Worm (Caenorhabditis elegans): ENCODE results near the gene K02F3.2.

Gene K02F3.2

DNA sequence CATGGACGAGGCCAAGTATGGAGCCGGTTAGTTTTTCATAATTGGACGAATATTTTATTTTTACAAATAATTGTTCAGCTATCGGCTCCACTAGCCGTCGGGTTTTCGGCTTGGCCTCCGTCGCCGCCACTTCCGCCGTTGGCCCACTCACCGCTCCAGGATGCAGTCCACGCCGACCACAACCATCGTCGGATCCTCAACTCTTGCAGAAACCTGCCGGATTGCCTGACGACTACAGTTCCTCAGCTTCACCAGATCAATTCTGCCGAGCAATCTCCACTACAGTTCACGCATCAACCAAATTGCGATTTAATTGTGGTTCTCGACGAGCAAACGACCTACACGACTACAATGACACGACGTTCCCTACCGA lies 11.2 kb upstream of the K02F3.2 start (continued):
- TF ChIP-seq aly-2 (tag; optimal IDR thresholded peaks at IDR 0.05) (no peak), pag-3 (tag; optimal IDR thresholded peaks at IDR 0.05; ENCODE audit: borderline replicate concordance, insufficient read depth) (no peak), jun-1 (tag; optimal IDR thresholded peaks at IDR 0.05) (no peak), egl-13 (tag; optimal IDR thresholded peaks at IDR 0.05) (no peak), irx-1 (tag; optimal IDR thresholded peaks at IDR 0.05) (no peak), grh-1 (GFP tag; IDR thresholded peaks at IDR 0.05) (no peak), C34B4.2 (tag; optimal IDR thresholded peaks at IDR 0.05) (peak; percentile 24), ztf-4 (tag; optimal IDR thresholded peaks at IDR 0.05) (no peak), ceh-88 (GFP tag; IDR thresholded peaks at IDR 0.05) (no peak), rnt-1 (tag; optimal IDR thresholded peaks at IDR 0.05) (no peak), egl-27 (tag; optimal IDR thresholded peaks at IDR 0.05) (no peak), nhr-12 (tag; optimal IDR thresholded peaks at IDR 0.05) (no peak), lsy-2 (tag; optimal IDR thresholded peaks at IDR 0.05) (no peak), ceh-90 (tag; optimal IDR thresholded peaks at IDR 0.05) (no peak), mab-9 (GFP tag; IDR thresholded peaks at IDR 0.05) (no peak), dsc-1 (tag; optimal IDR thresholded peaks at IDR 0.05) (no peak)

DNA sequence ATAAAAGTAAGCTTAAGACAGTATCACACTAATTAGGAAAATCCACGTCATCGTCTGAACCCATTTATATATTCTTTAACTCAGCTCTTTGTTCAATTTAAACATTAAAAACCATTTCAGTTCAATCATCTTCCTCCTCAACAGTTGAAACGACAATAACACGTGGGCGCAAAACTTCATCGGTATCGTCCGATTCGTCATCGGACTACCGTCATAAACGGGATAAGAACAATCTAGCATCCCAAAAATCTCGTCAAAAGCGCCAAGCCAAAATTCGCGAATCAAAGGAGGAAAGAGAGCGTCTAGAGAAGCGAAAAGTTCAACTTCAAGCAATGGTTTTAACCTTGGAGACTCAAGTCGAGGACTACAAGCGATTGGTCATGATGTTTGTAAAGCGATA lies 10.4 kb upstream of the K02F3.2 start:
- no peak for TF ChIP-seq unc-98 (GFP tag; IDR thresholded peaks at IDR 0.05)
- TF ChIP-seq dsc-1 (tag; optimal IDR thresholded peaks at IDR 0.05): peak; percentile 10
- no peak for TF ChIP-seq skn-1 (tag; optimal IDR thresholded peaks at IDR 0.05)
- TF ChIP-seq ama-1 (optimal IDR thresholded peaks at IDR 0.05): peak; percentile 22
- no peak for TF ChIP-seq nhr-19 (GFP tag; conservative IDR thresholded peaks at IDR 0.05)
- TF ChIP-seq lin-39 (tag; optimal IDR thresholded peaks at IDR 0.05): no peak
- TF ChIP-seq pqm-1 (tag; optimal IDR thresholded peaks at IDR 0.05): no peak
- TF ChIP-seq C04F5.9 (tag; optimal IDR thresholded peaks at IDR 0.05): no peak

DNA sequence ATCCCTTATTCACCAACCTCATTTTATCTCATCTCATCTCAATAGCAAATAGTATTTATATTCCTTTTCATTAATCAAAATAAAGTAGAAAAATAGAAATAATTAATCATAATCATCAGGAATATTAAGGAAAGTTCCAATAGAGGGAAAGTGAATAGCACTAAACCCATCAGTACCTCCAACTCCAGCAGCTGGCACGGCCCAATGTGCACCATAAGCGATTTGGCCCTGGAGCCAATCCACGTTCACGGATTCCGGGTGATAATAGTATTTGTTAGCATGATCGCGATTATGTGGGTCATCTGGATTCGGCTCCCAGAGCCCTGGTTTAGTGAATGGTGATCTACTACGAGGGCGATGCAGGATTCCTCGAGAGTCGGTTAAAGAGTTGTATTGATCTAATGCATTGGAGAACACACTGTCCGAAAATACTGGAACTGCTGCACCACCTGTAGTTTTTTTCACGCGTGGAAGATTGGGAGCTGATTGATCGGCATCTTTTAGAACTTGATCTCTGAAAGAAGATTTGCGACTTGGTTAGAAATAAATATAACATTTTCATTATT lies 9.8 kb upstream of the K02F3.2 start:
- no peak for TF ChIP-seq C04F5.9 (tag; optimal IDR thresholded peaks at IDR 0.05)
- TF ChIP-seq nhr-47 (tag; optimal IDR thresholded peaks at IDR 0.05): peak; percentile 68
- TF ChIP-seq nhr-19 (GFP tag; conservative IDR thresholded peaks at IDR 0.05): peak; percentile 42; the same call in 1 of the 2 replicates
- no peak for TF ChIP-seq nhr-12 (tag; optimal IDR thresholded peaks at IDR 0.05)
- TF ChIP-seq F16B12.6 (tag; optimal IDR thresholded peaks at IDR 0.05): no peak
- TF ChIP-seq lin-35 (GFP tag; optimal IDR thresholded peaks at IDR 0.05): peak in 1 of 2 experiments; percentile 19
- peak; percentile 38 for TF ChIP-seq rnt-1 (tag; optimal IDR thresholded peaks at IDR 0.05)
- TF ChIP-seq mdl-1 (tag; optimal IDR thresholded peaks at IDR 0.05): no peak
- peak; percentile 29 for TF ChIP-seq elt-2 (tag; optimal IDR thresholded peaks at IDR 0.05)
- TF ChIP-seq tbx-2 (tag; optimal IDR thresholded peaks at IDR 0.05): no peak
- no peak for TF ChIP-seq dpl-1 (GFP tag; optimal IDR thresholded peaks at IDR 0.05)
- peak; percentile 30 for TF ChIP-seq skn-1 (tag; optimal IDR thresholded peaks at IDR 0.05)
- TF ChIP-seq blmp-1 (tag; optimal IDR thresholded peaks at IDR 0.05): no peak
- TF ChIP-seq irx-1 (tag; optimal IDR thresholded peaks at IDR 0.05): no peak
- TF ChIP-seq mef-2 (tag; optimal IDR thresholded peaks at IDR 0.05): no peak
- TF ChIP-seq nhr-77 (tag; optimal IDR thresholded peaks at IDR 0.05): peak; percentile 51
- peak; percentile 23 for TF ChIP-seq C16A3.4 (tag; optimal IDR thresholded peaks at IDR 0.05)
- TF ChIP-seq snpc-4 (tag; optimal IDR thresholded peaks at IDR 0.05): no peak
- peak; percentile 18 for TF ChIP-seq xbp-1 (tag; optimal IDR thresholded peaks at IDR 0.05)
- peak; percentile 36; the same call in 1 of the 2 replicates for TF ChIP-seq isw-1 (GFP tag; IDR thresholded peaks at IDR 0.05)
- no peak for TF ChIP-seq lin-13 (GFP tag; optimal IDR thresholded peaks at IDR 0.05)
- TF ChIP-seq snu-23 (GFP tag; optimal IDR thresholded peaks at IDR 0.05): peak; percentile 15
- TF ChIP-seq lir-3 (tag; optimal IDR thresholded peaks at IDR 0.05; ENCODE audit: poor library complexity): no peak
- peak; percentile 11 for TF ChIP-seq lin-14 (GFP tag; optimal IDR thresholded peaks at IDR 0.05)
- TF ChIP-seq C34B4.2 (tag; optimal IDR thresholded peaks at IDR 0.05): peak; percentile 55
- TF ChIP-seq zip-4 (GFP tag; optimal IDR thresholded peaks at IDR 0.05): no peak
- no peak for TF ChIP-seq mep-1 (tag; optimal IDR thresholded peaks at IDR 0.05)
- no peak for TF ChIP-seq fkh-4 (tag; optimal IDR thresholded peaks at IDR 0.05; ENCODE audit: borderline replicate concordance)
- TF ChIP-seq ets-5 (GFP tag; IDR thresholded peaks at IDR 0.05): peak; percentile 94; the same call in 1 of the 2 replicates
- TF ChIP-seq pag-3 (tag; optimal IDR thresholded peaks at IDR 0.05; ENCODE audit: borderline replicate concordance, insufficient read depth): no peak
- TF ChIP-seq unc-62 (GFP tag; optimal IDR thresholded peaks at IDR 0.05): no peak
- peak; percentile 26 for TF ChIP-seq ceh-8 (GFP tag; optimal IDR thresholded peaks at IDR 0.05)
- TF ChIP-seq pqm-1 (tag; optimal IDR thresholded peaks at IDR 0.05): no peak
- peak; percentile 4 for TF ChIP-seq fos-1 (tag; optimal IDR thresholded peaks at IDR 0.05)
- peak; percentile 75 for TF ChIP-seq nhr-85 (tag)
